Fruit fly (Drosophila melanogaster) whole organism, adult: ENCODE results near the gene Crys.
A peak's percentile ranks its signal among the peaks of the same experiment; 100 is the strongest.
"Not testable (repeated sequence)": the region's sequence is repeated elsewhere in the genome, so short reads cannot be mapped to it uniquely, and the experiment has no call there.

ENCODE experiments used
- CG11617 ChIP-seq: fragments of 200-800 bp; sonication (Bioruptor generic); optimal IDR thresholded peaks from 2 replicates; lab custom pipeline; 2017; ENCODE audit warnings: mild to moderate bottlenecking, missing biosample characterization, missing genetic modification reagents, missing genetic modification characterization
- CG12768 ChIP-seq: fragments of 200-800 bp; sonication (Bioruptor generic); optimal IDR thresholded peaks from 2 replicates; lab custom pipeline; 2017; ENCODE audit warnings: missing biosample characterization, missing genetic modification characterization, mild to moderate bottlenecking, moderate library complexity, missing genetic modification reagents
- CG14711 ChIP-seq: fragments of 200-800 bp; sonication (Bioruptor generic); optimal IDR thresholded peaks from 2 replicates; lab custom pipeline; 2018; ENCODE audit warnings: missing biosample characterization, mild to moderate bottlenecking, missing genetic modification characterization, moderate library complexity
- CG1620 ChIP-seq: fragments of 200-800 bp; sonication (Bioruptor generic); optimal IDR thresholded peaks from 2 replicates; lab custom pipeline; 2016; ENCODE audit warnings: missing biosample characterization, missing genetic modification characterization
- CG33017 ChIP-seq: fragments of 200-800 bp; sonication (Bioruptor generic); optimal IDR thresholded peaks from 2 replicates; lab custom pipeline; 2018; ENCODE audit warnings: missing biosample characterization, mild to moderate bottlenecking, missing genetic modification characterization, moderate library complexity
- CG5204 ChIP-seq: fragments of 200-800 bp; sonication (Bioruptor generic); optimal IDR thresholded peaks from 2 replicates; lab custom pipeline; 2016; ENCODE audit warnings: missing biosample characterization, missing genetic modification characterization
- CG7045 ChIP-seq: fragments of 200-800 bp; sonication (Bioruptor generic); optimal IDR thresholded peaks from 2 replicates; lab custom pipeline; 2017; ENCODE audit warnings: missing biosample characterization, mild to moderate bottlenecking, missing genetic modification characterization
- CG7101 ChIP-seq: fragments of 200-800 bp; sonication (Bioruptor generic); optimal IDR thresholded peaks from 2 replicates; lab custom pipeline; 2018; ENCODE audit warnings: missing biosample characterization, mild to moderate bottlenecking, missing genetic modification characterization, moderate library complexity
- Clk ChIP-seq: fragments of 200-800 bp; sonication (Bioruptor generic); optimal IDR thresholded peaks from 2 replicates; lab custom pipeline; 2017; ENCODE audit warnings: missing biosample characterization, missing genetic modification characterization
- Crg-1 ChIP-seq: fragments of 200-800 bp; sonication (Bioruptor generic); optimal IDR thresholded peaks from 2 replicates; lab custom pipeline; 2016; ENCODE audit warnings: missing biosample characterization, missing genetic modification characterization
- Hr96 ChIP-seq: fragments of 200-800 bp; sonication (Bioruptor generic); optimal IDR thresholded peaks from 2 replicates; lab custom pipeline; 2016; ENCODE audit warnings: missing biosample characterization, missing genetic modification characterization
- Mnt ChIP-seq: fragments of 200-800 bp; sonication (Bioruptor generic); optimal IDR thresholded peaks from 2 replicates; lab custom pipeline; 2016; ENCODE audit warnings: missing biosample characterization, mild to moderate bottlenecking, missing genetic modification characterization
- bab1 ChIP-seq: fragments of 200-800 bp; sonication (Bioruptor generic); optimal IDR thresholded peaks from 3 replicates; lab custom pipeline; 2019; ENCODE audit warnings: missing biosample characterization, mild to moderate bottlenecking, missing genetic modification characterization, moderate library complexity
- cic ChIP-seq: fragments of 200-800 bp; sonication (Bioruptor generic); optimal IDR thresholded peaks from 2 replicates; lab custom pipeline; 2017; ENCODE audit warnings: missing biosample characterization, mild to moderate bottlenecking, missing genetic modification characterization, moderate library complexity
- cnc ChIP-seq, 2 experiments: fragments of >200 bp; optimal IDR thresholded peaks; 2 replicates each; lab custom pipeline; 2017
- kay ChIP-seq: fragments of 200-800 bp; sonication (Bioruptor generic); peaks from one replicate; lab custom pipeline; 2016; ENCODE audit warnings: missing biosample characterization, missing genetic modification characterization, borderline replicate concordance
- ovo ChIP-seq: fragments of 200-800 bp; sonication (Bioruptor generic); optimal IDR thresholded peaks from 2 replicates; lab custom pipeline; 2016; ENCODE audit warnings: missing biosample characterization, missing genetic modification characterization
- pad ChIP-seq: fragments of 200-800 bp; sonication (Bioruptor generic); optimal IDR thresholded peaks from 3 replicates; lab custom pipeline; 2017; ENCODE audit warnings: missing biosample characterization, missing genetic modification characterization, mild to moderate bottlenecking, moderate library complexity, missing genetic modification reagents
- tj ChIP-seq: fragments of 200-800 bp; sonication (Bioruptor generic); optimal IDR thresholded peaks from 3 replicates; lab custom pipeline; 2017; ENCODE audit warnings: missing biosample characterization, mild to moderate bottlenecking, missing genetic modification characterization, moderate library complexity
- toe ChIP-seq: fragments of 200-800 bp; sonication (Bioruptor generic); optimal IDR thresholded peaks from 2 replicates; lab custom pipeline; 2016; ENCODE audit warnings: missing biosample characterization, missing genetic modification characterization

Gene Crys

dm6 chr2L:11989210-11989609 lies 45.3 kb downstream of the Crys start:
- TF ChIP-seq CG14711 (tag; lab: Kevin White, UChicago): no peak
- no peak for TF ChIP-seq kay (GFP tag; lab: Kevin White, UChicago)
- TF ChIP-seq bab1 (GFP tag; lab: Kevin White, UChicago): no peak
- TF ChIP-seq CG12768: no peak
- TF ChIP-seq tj (GFP tag; lab: Kevin White, UChicago): no peak
- TF ChIP-seq Clk (GFP tag; lab: Kevin White, UChicago): no peak
- TF ChIP-seq Crg-1 (GFP tag; lab: Kevin White, UChicago): no peak
- no peak for TF ChIP-seq pad
- TF ChIP-seq Hr96 (GFP tag; lab: Kevin White, UChicago): no peak
- TF ChIP-seq cnc (optimal IDR thresholded peaks at IDR 0.05; lab: Kevin White, UChicago): no peak
- no peak for TF ChIP-seq CG33017 (tag; lab: Kevin White, UChicago)
- TF ChIP-seq CG1620 (GFP tag; lab: Kevin White, UChicago): no peak
- no peak for TF ChIP-seq toe
- no peak for TF ChIP-seq CG11617 (GFP tag; lab: Kevin White, UChicago)
- no peak for TF ChIP-seq Mnt (GFP tag; lab: Kevin White, UChicago)
- TF ChIP-seq cic (GFP tag; lab: Kevin White, UChicago): no peak
- no peak for TF ChIP-seq CG7101

DNA sequence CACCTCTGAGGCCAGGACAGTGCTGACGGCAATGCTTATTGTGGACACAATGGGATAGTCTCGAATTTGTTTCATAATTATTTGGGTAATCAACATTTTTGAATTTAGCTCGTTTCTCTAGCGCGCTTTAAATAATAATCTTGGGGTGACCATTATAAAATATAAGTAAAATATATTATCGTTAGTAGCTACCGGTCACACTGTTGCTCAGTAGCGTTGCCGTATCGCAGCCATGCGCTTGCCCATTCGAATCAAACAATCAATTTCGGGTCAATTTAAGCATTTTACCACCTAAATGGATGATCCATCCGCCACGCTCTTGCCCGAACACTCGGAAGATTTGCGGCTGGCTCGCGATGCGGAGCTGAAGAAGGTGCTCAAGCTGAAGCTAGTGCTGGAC lies 45.8 kb downstream of the Crys start, which contains the start of the genes zuc and dgt2:
zuc (minus strand) TSS at position 154 of the 400 bp plus-strand sequence.
dgt2 (plus strand) TSS at position 208 of the 400 bp plus-strand sequence.
- no peak for TF ChIP-seq CG7101
- no peak for TF ChIP-seq toe
- no peak for TF ChIP-seq ovo (GFP tag; lab: Kevin White, UChicago)
- TF ChIP-seq cnc (optimal IDR thresholded peaks at IDR 0.05; lab: Kevin White, UChicago): no peak
- no peak for TF ChIP-seq tj (GFP tag; lab: Kevin White, UChicago)
- TF ChIP-seq kay (GFP tag; lab: Kevin White, UChicago): no peak
- no peak for TF ChIP-seq cic (GFP tag; lab: Kevin White, UChicago)
- TF ChIP-seq bab1 (GFP tag; lab: Kevin White, UChicago): no peak
- TF ChIP-seq CG11617 (GFP tag; lab: Kevin White, UChicago): no peak
- no peak for TF ChIP-seq CG7045 (GFP tag; lab: Kevin White, UChicago)
- no peak for TF ChIP-seq CG33017 (tag; lab: Kevin White, UChicago)

DNA sequence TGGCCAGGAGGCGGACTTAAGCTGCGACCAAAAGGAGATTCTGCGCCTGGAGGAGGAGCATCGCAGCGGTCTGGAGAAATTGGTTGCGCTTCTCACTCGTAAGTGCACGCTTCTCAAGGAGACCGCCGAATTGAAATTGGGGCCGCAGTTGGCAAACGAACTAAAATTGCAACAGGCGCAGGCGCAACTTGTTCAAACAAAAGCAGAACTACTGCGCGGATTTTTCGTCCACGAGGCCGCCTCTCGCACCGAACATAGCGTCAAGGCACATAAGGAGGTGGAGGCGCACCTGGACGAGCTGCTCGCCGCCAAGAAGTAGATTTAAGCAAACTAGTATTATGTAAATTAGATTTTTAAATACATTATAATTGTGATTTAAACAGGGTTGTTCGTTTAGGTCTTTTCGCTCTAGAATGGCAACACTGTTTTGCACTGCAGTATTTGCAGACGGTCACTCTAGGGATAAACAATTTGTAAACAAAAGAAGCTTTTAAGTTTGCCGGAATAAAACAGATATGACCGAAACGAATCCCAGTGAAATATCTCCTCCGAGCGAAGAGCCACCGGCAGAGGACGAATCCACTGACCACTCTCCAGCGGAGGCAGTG lies 46.6 kb downstream of the Crys start, which contains the start of gene escl:
escl (plus strand) TSS at position 470 of the 608 bp plus-strand sequence.
- TF ChIP-seq CG7045 (GFP tag; lab: Kevin White, UChicago) (no peak), cnc (optimal IDR thresholded peaks at IDR 0.05; lab: Kevin White, UChicago) (no peak), bab1 (GFP tag; lab: Kevin White, UChicago) (no peak), CG7101 (no peak), Mnt (GFP tag; lab: Kevin White, UChicago) (no peak), CG11617 (GFP tag; lab: Kevin White, UChicago) (peak; percentile 3), Crg-1 (GFP tag; lab: Kevin White, UChicago) (no peak), cic (GFP tag; lab: Kevin White, UChicago) (no peak), CG33017 (tag; lab: Kevin White, UChicago) (no peak), ovo (GFP tag; lab: Kevin White, UChicago) (no peak), toe (no peak), Clk (GFP tag; lab: Kevin White, UChicago) (no peak), kay (GFP tag; lab: Kevin White, UChicago) (no peak), Hr96 (GFP tag; lab: Kevin White, UChicago) (no peak), CG14711 (tag; lab: Kevin White, UChicago) (peak; percentile 89), pad (no peak)

DNA sequence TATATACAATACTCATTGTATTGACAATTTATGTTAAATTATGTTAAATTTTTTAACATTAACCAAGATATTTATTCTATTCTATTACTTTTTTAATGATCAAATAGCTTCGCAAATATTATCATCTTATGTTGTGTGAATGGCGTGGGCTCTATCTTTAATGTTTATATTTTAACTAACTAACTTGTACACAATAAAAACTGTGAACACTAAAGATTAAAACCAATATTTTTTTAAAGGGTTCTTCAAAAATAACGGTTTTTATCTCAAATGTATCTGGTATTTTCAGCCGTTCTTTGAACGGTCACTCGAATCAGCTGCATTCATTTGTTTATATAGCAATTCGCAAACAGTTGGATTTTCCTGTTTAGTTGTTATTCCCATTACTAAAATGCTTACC lies 48.7 kb downstream of the Crys start, which contains the start of gene Ada1-2:
Ada1-2 (plus strand) TSS at position 301 of the 400 bp plus-strand sequence.
- TF ChIP-seq CG33017 (tag; lab: Kevin White, UChicago); CG5204; cic (GFP tag; lab: Kevin White, UChicago): not testable (repeated sequence)

DNA sequence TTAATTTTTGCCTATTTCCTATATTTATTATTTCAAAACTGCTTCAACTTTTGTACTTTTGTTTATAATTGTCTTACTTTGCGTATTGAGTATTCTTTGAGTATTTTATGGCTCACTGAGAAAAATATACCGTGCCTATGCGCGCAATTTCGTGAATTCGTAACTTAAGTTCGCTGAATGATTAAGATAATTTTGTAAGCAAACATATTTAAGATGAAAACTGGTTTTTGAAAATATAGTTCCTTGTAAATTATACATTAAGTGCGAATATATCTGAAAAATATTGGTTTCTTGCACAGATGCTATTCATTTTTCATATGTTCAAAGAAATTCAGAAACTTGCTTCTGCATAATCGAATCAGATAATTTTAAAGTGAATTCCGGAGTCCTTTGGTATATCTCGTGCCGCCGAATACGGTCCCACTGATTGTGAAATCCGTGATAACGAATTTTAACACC lies 51.4 kb downstream of the Crys start, which contains the start of the genes CG18789 and Qtzl:
CG18789 (minus strand) TSS at position 101 of the 459 bp plus-strand sequence.
Qtzl (plus strand) TSS at position 409 of the 459 bp plus-strand sequence.
- TF ChIP-seq CG33017 (tag; lab: Kevin White, UChicago); CG12768; Crg-1 (GFP tag; lab: Kevin White, UChicago): not testable (repeated sequence)

DNA sequence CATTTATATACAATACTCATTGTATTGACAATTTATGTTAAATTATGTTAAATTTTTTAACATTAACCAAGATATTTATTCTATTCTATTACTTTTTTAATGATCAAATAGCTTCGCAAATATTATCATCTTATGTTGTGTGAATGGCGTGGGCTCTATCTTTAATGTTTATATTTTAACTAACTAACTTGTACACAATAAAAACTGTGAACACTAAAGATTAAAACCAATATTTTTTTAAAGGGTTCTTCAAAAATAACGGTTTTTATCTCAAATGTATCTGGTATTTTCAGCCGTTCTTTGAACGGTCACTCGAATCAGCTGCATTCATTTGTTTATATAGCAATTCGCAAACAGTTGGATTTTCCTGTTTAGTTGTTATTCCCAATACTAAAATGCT lies 52.6 kb downstream of the Crys start, which contains the start of gene Ada1-1:
Ada1-1 (plus strand) TSS at position 301 of the 400 bp plus-strand sequence.
- TF ChIP-seq CG12768; CG7101; Crg-1 (GFP tag; lab: Kevin White, UChicago): not testable (repeated sequence)
